Fruit fly (Drosophila melanogaster): ENCODE data around the gene CG4367.

The CG4367 gene

dm6 chr3R:20318166-20318690 lies 13.5 kb upstream of the CG4367 start:
- TF ChIP-seq Crg-1 (GFP tag; optimal IDR thresholded peaks at IDR 0.05) (no peak), Hr96 (GFP tag; optimal IDR thresholded peaks at IDR 0.05) (no peak), CG11617 (GFP tag; optimal IDR thresholded peaks at IDR 0.05) (no peak), Clk (GFP tag; optimal IDR thresholded peaks at IDR 0.05) (no peak), CG7101 (tag; optimal IDR thresholded peaks at IDR 0.05) (no peak)

dm6 chr3R:20317402-20318165 lies 12.8 kb upstream of the CG4367 start:
- TF ChIP-seq CG12768 (GFP tag; optimal IDR thresholded peaks at IDR 0.05) (peak; percentile 31), CG11617 (GFP tag; optimal IDR thresholded peaks at IDR 0.05) (no peak), CG7101 (tag; optimal IDR thresholded peaks at IDR 0.05) (no peak), CG7045 (GFP tag; optimal IDR thresholded peaks at IDR 0.05) (peak; percentile 9), CG1620 (GFP tag; optimal IDR thresholded peaks at IDR 0.05) (no peak), Crg-1 (GFP tag; optimal IDR thresholded peaks at IDR 0.05) (no peak), cnc (optimal IDR thresholded peaks at IDR 0.05) (no peak), CG5204 (GFP tag; optimal IDR thresholded peaks at IDR 0.05) (no peak), cic (GFP tag; optimal IDR thresholded peaks at IDR 0.05) (peak; percentile 65), toe (GFP tag; optimal IDR thresholded peaks at IDR 0.05) (no peak), Hr96 (GFP tag; optimal IDR thresholded peaks at IDR 0.05) (no peak), kay (GFP tag; ENCODE audit: borderline replicate concordance) (no peak), ovo (GFP tag; optimal IDR thresholded peaks at IDR 0.05) (no peak), pad (GFP tag; optimal IDR thresholded peaks at IDR 0.05) (no peak), Mnt (GFP tag; optimal IDR thresholded peaks at IDR 0.05) (peak; percentile 7), tj (GFP tag; optimal IDR thresholded peaks at IDR 0.05) (no peak), Clk (GFP tag; optimal IDR thresholded peaks at IDR 0.05) (no peak), CG14711 (tag; optimal IDR thresholded peaks at IDR 0.05) (no peak), CG33017 (tag; optimal IDR thresholded peaks at IDR 0.05) (no peak), bab1 (GFP tag; optimal IDR thresholded peaks at IDR 0.05) (no peak)

- peak; percentile 92 for TF ChIP-seq kay (GFP tag; ENCODE audit: borderline replicate concordance)
- no peak for TF ChIP-seq CG7045 (GFP tag; optimal IDR thresholded peaks at IDR 0.05)
Observed at dm6 chr3R:20316599-20316998, 11.8 kb upstream of the CG4367 start.

dm6 chr3R:20312838-20313237 lies 8.1 kb upstream of the CG4367 start:
- peak; percentile 49 for TF ChIP-seq bab1 (GFP tag; optimal IDR thresholded peaks at IDR 0.05)
- TF ChIP-seq Mnt (GFP tag; optimal IDR thresholded peaks at IDR 0.05) = peak; percentile 21
- TF ChIP-seq kay (GFP tag; ENCODE audit: borderline replicate concordance) = no peak
- TF ChIP-seq Crg-1 (GFP tag; optimal IDR thresholded peaks at IDR 0.05) = peak; percentile 44
- TF ChIP-seq pad (GFP tag; optimal IDR thresholded peaks at IDR 0.05) = peak; percentile 42
- TF ChIP-seq cic (GFP tag; optimal IDR thresholded peaks at IDR 0.05) = no peak
- peak; percentile 73 for TF ChIP-seq CG11617 (GFP tag; optimal IDR thresholded peaks at IDR 0.05)
- peak; percentile 71 for TF ChIP-seq Hr96 (GFP tag; optimal IDR thresholded peaks at IDR 0.05)
- TF ChIP-seq tj (GFP tag; optimal IDR thresholded peaks at IDR 0.05) = peak; percentile 49
- peak; percentile 88 for TF ChIP-seq CG33017 (tag; optimal IDR thresholded peaks at IDR 0.05)
- TF ChIP-seq CG7045 (GFP tag; optimal IDR thresholded peaks at IDR 0.05) = peak; percentile 87
- peak; percentile 56 for TF ChIP-seq CG5204 (GFP tag; optimal IDR thresholded peaks at IDR 0.05)
- peak; percentile 60 for TF ChIP-seq Clk (GFP tag; optimal IDR thresholded peaks at IDR 0.05)
- TF ChIP-seq toe (GFP tag; optimal IDR thresholded peaks at IDR 0.05) = peak; percentile 73
- peak; percentile 85 for TF ChIP-seq CG14711 (tag; optimal IDR thresholded peaks at IDR 0.05)
- no peak for TF ChIP-seq CG1620 (GFP tag; optimal IDR thresholded peaks at IDR 0.05)
- TF ChIP-seq ovo (GFP tag; optimal IDR thresholded peaks at IDR 0.05) = no peak
- TF ChIP-seq CG12768 (GFP tag; optimal IDR thresholded peaks at IDR 0.05) = peak; percentile 75
- no peak for TF ChIP-seq cnc (optimal IDR thresholded peaks at IDR 0.05)
- peak; percentile 74 for TF ChIP-seq CG7101 (tag; optimal IDR thresholded peaks at IDR 0.05)

dm6 chr3R:20311406-20311805 lies 6.6 kb upstream of the CG4367 start:
- TF ChIP-seq Mnt (GFP tag; optimal IDR thresholded peaks at IDR 0.05) (peak; percentile 25), cnc (optimal IDR thresholded peaks at IDR 0.05) (no peak), bab1 (GFP tag; optimal IDR thresholded peaks at IDR 0.05) (no peak), toe (GFP tag; optimal IDR thresholded peaks at IDR 0.05) (no peak), CG11617 (GFP tag; optimal IDR thresholded peaks at IDR 0.05) (no peak), pad (GFP tag; optimal IDR thresholded peaks at IDR 0.05) (no peak), cic (GFP tag; optimal IDR thresholded peaks at IDR 0.05) (peak; percentile 97), Clk (GFP tag; optimal IDR thresholded peaks at IDR 0.05) (no peak), CG7045 (GFP tag; optimal IDR thresholded peaks at IDR 0.05) (no peak), CG12768 (GFP tag; optimal IDR thresholded peaks at IDR 0.05) (peak; percentile 19), ovo (GFP tag; optimal IDR thresholded peaks at IDR 0.05) (peak; percentile 10), kay (GFP tag; ENCODE audit: borderline replicate concordance) (no peak), CG14711 (tag; optimal IDR thresholded peaks at IDR 0.05) (no peak), CG7101 (tag; optimal IDR thresholded peaks at IDR 0.05) (no peak), CG5204 (GFP tag; optimal IDR thresholded peaks at IDR 0.05) (no peak)

dm6 chr3R:20310905-20311304 lies 6.1 kb upstream of the CG4367 start:
- TF ChIP-seq pad (GFP tag; optimal IDR thresholded peaks at IDR 0.05) = no peak
- peak; percentile 46 for TF ChIP-seq CG7101 (tag; optimal IDR thresholded peaks at IDR 0.05)
- TF ChIP-seq cic (GFP tag; optimal IDR thresholded peaks at IDR 0.05) = no peak
- TF ChIP-seq CG33017 (tag; optimal IDR thresholded peaks at IDR 0.05) = peak; percentile 60
- TF ChIP-seq Clk (GFP tag; optimal IDR thresholded peaks at IDR 0.05) = peak; percentile 13
- no peak for TF ChIP-seq bab1 (GFP tag; optimal IDR thresholded peaks at IDR 0.05)
- TF ChIP-seq Hr96 (GFP tag; optimal IDR thresholded peaks at IDR 0.05) = no peak
- no peak for TF ChIP-seq CG7045 (GFP tag; optimal IDR thresholded peaks at IDR 0.05)
- peak; percentile 2 for TF ChIP-seq CG14711 (tag; optimal IDR thresholded peaks at IDR 0.05)
- TF ChIP-seq cnc (optimal IDR thresholded peaks at IDR 0.05) = no peak
- TF ChIP-seq tj (GFP tag; optimal IDR thresholded peaks at IDR 0.05) = no peak
- TF ChIP-seq Mnt (GFP tag; optimal IDR thresholded peaks at IDR 0.05) = no peak
- no peak for TF ChIP-seq ovo (GFP tag; optimal IDR thresholded peaks at IDR 0.05)
- TF ChIP-seq CG11617 (GFP tag; optimal IDR thresholded peaks at IDR 0.05) = peak; percentile 17
- TF ChIP-seq kay (GFP tag; ENCODE audit: borderline replicate concordance) = peak; percentile 92
- no peak for TF ChIP-seq CG5204 (GFP tag; optimal IDR thresholded peaks at IDR 0.05)

Data from whole organism, adult.